Fruit fly (Drosophila melanogaster) whole organism, embryonic: ENCODE measurements around the gene CG43184.

Experiments
- Antp ChIP-seq: fragments of 200-800 bp; sonication (Bioruptor generic); optimal IDR thresholded peaks from 3 replicates; lab custom pipeline; 2016; ENCODE audit warnings: missing biosample characterization, missing genetic modification characterization
- Bgb ChIP-seq: fragments of 200-800 bp; sonication (Bioruptor generic); IDR thresholded peaks from 2 replicates; pipeline ENCODE4 v1.3.6; 2022; ENCODE audit warnings: missing biosample characterization, missing genetic modification characterization; ENCODE audit not compliant: partially characterized antibody
- CG1024 ChIP-seq: fragments of 200-800 bp; sonication (Bioruptor generic); IDR thresholded peaks from 2 replicates; pipeline ENCODE4 v1.3.6; 2022; ENCODE audit warnings: missing biosample characterization, missing genetic modification characterization
- CG11504 ChIP-seq: fragments of 200-800 bp; sonication (Bioruptor generic); optimal IDR thresholded peaks from 3 replicates; lab custom pipeline; 2019; ENCODE audit warnings: missing biosample characterization, mild to moderate bottlenecking, missing genetic modification characterization, moderate library complexity
- CG14667 ChIP-seq: fragments of 200-800 bp; sonication (Bioruptor generic); IDR thresholded peaks from 2 replicates; pipeline ENCODE4 v1.3.6; 2022; ENCODE audit warnings: missing biosample characterization, missing genetic modification characterization
- CG15696 ChIP-seq: fragments of 200-800 bp; sonication (Bioruptor generic); optimal IDR thresholded peaks from 2 replicates; lab custom pipeline; 2019; ENCODE audit warnings: missing biosample characterization, mild to moderate bottlenecking, missing genetic modification characterization, moderate library complexity
- CG17186 ChIP-seq: fragments of 200-800 bp; sonication (Bioruptor generic); optimal IDR thresholded peaks from 3 replicates; lab custom pipeline; 2017; ENCODE audit warnings: missing biosample characterization, missing genetic modification reagents, missing genetic modification characterization
- CG18262 ChIP-seq: fragments of 200-800 bp; optimal IDR thresholded peaks from 3 replicates; lab custom pipeline; 2019; ENCODE audit warnings: missing biosample characterization, mild to moderate bottlenecking, missing genetic modification characterization, moderate library complexity
- CG1832 ChIP-seq: fragments of 200-800 bp; sonication (Bioruptor generic); optimal IDR thresholded peaks from 2 replicates; lab custom pipeline; 2017; ENCODE audit warnings: missing biosample characterization, mild to moderate bottlenecking, missing genetic modification characterization, inconsistent platforms
- CG31365 ChIP-seq: fragments of 200-800 bp; sonication (Bioruptor generic); optimal IDR thresholded peaks from 2 replicates; lab custom pipeline; 2018; ENCODE audit warnings: missing biosample characterization, mild to moderate bottlenecking, missing genetic modification characterization
- CG31388 ChIP-seq: fragments of 200-800 bp; sonication (Bioruptor generic); optimal IDR thresholded peaks from 2 replicates; lab custom pipeline; 2016; ENCODE audit warnings: missing biosample characterization, missing genetic modification characterization
- CG3163 ChIP-seq: fragments of 200-800 bp; sonication (Bioruptor generic); optimal IDR thresholded peaks from 3 replicates; lab custom pipeline; 2016; ENCODE audit warnings: missing biosample characterization, missing genetic modification characterization
- CG32767 ChIP-seq: fragments of 200-800 bp; sonication (Bioruptor generic); IDR thresholded peaks from 2 replicates; pipeline ENCODE4 v1.3.6; 2022; ENCODE audit warnings: missing biosample characterization, missing genetic modification characterization
- CG32772 ChIP-seq: fragments of 200-800 bp; sonication (Bioruptor generic); IDR thresholded peaks from 2 replicates; pipeline ENCODE4 v1.3.6; 2022; ENCODE audit warnings: missing biosample characterization, missing genetic modification characterization
- CG33557 ChIP-seq: fragments of 200-800 bp; sonication (Bioruptor generic); optimal IDR thresholded peaks from 2 replicates; lab custom pipeline; 2019; ENCODE audit warnings: missing biosample characterization, mild to moderate bottlenecking, missing genetic modification characterization, moderate library complexity
- CG42726 ChIP-seq: fragments of 200-800 bp; sonication (Bioruptor generic); IDR thresholded peaks from 2 replicates; pipeline ENCODE4 v1.3.6; 2022; ENCODE audit warnings: missing biosample characterization, missing genetic modification characterization; ENCODE audit not compliant: partially characterized antibody
- CG4328 ChIP-seq: fragments of 200-800 bp; sonication (Bioruptor generic); optimal IDR thresholded peaks from 3 replicates; lab custom pipeline; 2017; ENCODE audit warnings: missing biosample characterization, missing genetic modification reagents, missing genetic modification characterization
- CG4707 ChIP-seq: fragments of 200-800 bp; sonication (Bioruptor generic); optimal IDR thresholded peaks from 2 replicates; lab custom pipeline; 2018; ENCODE audit warnings: missing biosample characterization, mild to moderate bottlenecking, missing genetic modification characterization, moderate library complexity
- CG5953 ChIP-seq: fragments of 200-800 bp; sonication (Bioruptor generic); IDR thresholded peaks from 2 replicates; pipeline ENCODE4 v1.3.6; 2022; ENCODE audit warnings: missing biosample characterization, missing genetic modification characterization
- CG7372 ChIP-seq: fragments of 200-800 bp; sonication (Bioruptor generic); IDR thresholded peaks from 2 replicates; pipeline ENCODE4 v1.3.6; 2022; ENCODE audit warnings: missing biosample characterization, missing genetic modification characterization
- CTCF ChIP-seq: fragments of 200-800 bp; sonication (Bioruptor generic); optimal IDR thresholded peaks from 2 replicates; lab custom pipeline; 2017; ENCODE audit warnings: missing biosample characterization, mild to moderate bottlenecking, missing genetic modification characterization, moderate library complexity
- D19A ChIP-seq: fragments of 200-800 bp; optimal IDR thresholded peaks from 3 replicates; lab custom pipeline; 2019; ENCODE audit warnings: missing biosample characterization, mild to moderate bottlenecking, missing genetic modification characterization, moderate library complexity
- H2.0 ChIP-seq: fragments of 200-800 bp; sonication (Bioruptor generic); IDR thresholded peaks from 2 replicates; pipeline ENCODE4 v1.3.6; 2022; ENCODE audit warnings: missing biosample characterization, missing genetic modification characterization
- Hand ChIP-seq: fragments of 200-800 bp; sonication (Bioruptor generic); optimal IDR thresholded peaks from 2 replicates; lab custom pipeline; 2017; ENCODE audit warnings: mild to moderate bottlenecking, missing biosample characterization, missing genetic modification reagents, missing genetic modification characterization
- MBD-R2 ChIP-seq: fragments of 200-800 bp; sonication (Bioruptor generic); IDR thresholded peaks from 2 replicates; pipeline ENCODE4 v1.3.6; 2022; ENCODE audit warnings: missing biosample characterization, missing genetic modification characterization
- Mrtf ChIP-seq: fragments of 200-800 bp; sonication (Bioruptor generic); IDR thresholded peaks from 3 replicates; pipeline ENCODE4 v1.3.6; 2022; ENCODE audit warnings: missing biosample characterization, missing genetic modification characterization
- Opbp ChIP-seq: fragments of 200-800 bp; sonication (Bioruptor generic); IDR thresholded peaks from 3 replicates; pipeline ENCODE4 v1.3.6; 2022; ENCODE audit warnings: missing biosample characterization, missing genetic modification characterization; ENCODE audit not compliant: partially characterized antibody
- Ptx1 ChIP-seq: fragments of 200-800 bp; sonication (Bioruptor generic); IDR thresholded peaks from 2 replicates; pipeline ENCODE4 v1.3.6; 2022; ENCODE audit warnings: missing biosample characterization, missing genetic modification characterization
- Rx ChIP-seq: fragments of 200-800 bp; sonication (Bioruptor generic); IDR thresholded peaks from 2 replicates; pipeline ENCODE4 v1.3.6; 2022; ENCODE audit warnings: missing biosample characterization, missing genetic modification characterization
- Trl ChIP-seq, 3 experiments: fragments of >200 bp in 2 of 3; fragments of 200-800 bp in 1 of 3; sonication (Bioruptor generic) in 1 of 3; optimal IDR thresholded peaks; 2 replicates in 1 of 3; 3 replicates in 2 of 3; lab custom pipeline; 2016 to 2017; ENCODE audit warnings: missing biosample characterization in 1 of 3, missing genetic modification characterization in 1 of 3
- ab ChIP-seq: fragments of 200-800 bp; sonication (Bioruptor generic); optimal IDR thresholded peaks from 2 replicates; lab custom pipeline; 2016; ENCODE audit warnings: missing biosample characterization, missing genetic modification characterization
- aop ChIP-seq: fragments of 200-800 bp; sonication (Bioruptor generic); IDR thresholded peaks from 2 replicates; pipeline ENCODE4 v1.3.6; 2022; ENCODE audit warnings: missing biosample characterization, missing genetic modification characterization
- chif ChIP-seq, 2 experiments: fragments of 200-800 bp; sonication (Bioruptor generic); optimal IDR thresholded peaks; 3 replicates each; lab custom pipeline; 2016; ENCODE audit warnings: missing biosample characterization in 2 of 2, missing genetic modification characterization in 2 of 2
- dmrt11E ChIP-seq: fragments of 200-800 bp; sonication (Bioruptor generic); optimal IDR thresholded peaks from 3 replicates; lab custom pipeline; 2018; ENCODE audit warnings: missing biosample characterization, mild to moderate bottlenecking, missing genetic modification characterization, moderate library complexity
- dysf ChIP-seq: fragments of 200-800 bp; sonication (Bioruptor generic); IDR thresholded peaks from 3 replicates; pipeline ENCODE4 v1.3.6; 2022; ENCODE audit warnings: missing biosample characterization, missing genetic modification characterization
- emc ChIP-seq: fragments of 200-800 bp; sonication (Bioruptor generic); optimal IDR thresholded peaks from 2 replicates; lab custom pipeline; 2016; ENCODE audit warnings: missing biosample characterization, missing genetic modification characterization
- fd96Cb ChIP-seq: fragments of 200-800 bp; sonication (Bioruptor generic); optimal IDR thresholded peaks from 2 replicates; lab custom pipeline; 2018; ENCODE audit warnings: missing biosample characterization, mild to moderate bottlenecking, missing genetic modification characterization, moderate library complexity
- hbn ChIP-seq: fragments of 200-800 bp; sonication (Bioruptor generic); IDR thresholded peaks from 2 replicates; pipeline ENCODE4 v1.3.6; 2022; ENCODE audit warnings: missing biosample characterization, missing genetic modification characterization; ENCODE audit not compliant: partially characterized antibody
- pzg ChIP-seq: fragments of 200-800 bp; sonication (Bioruptor generic); optimal IDR thresholded peaks from 3 replicates; lab custom pipeline; 2018; ENCODE audit warnings: missing biosample characterization, mild to moderate bottlenecking, missing genetic modification characterization, moderate library complexity
- slou ChIP-seq: fragments of 200-800 bp; sonication (Bioruptor generic); optimal IDR thresholded peaks from 3 replicates; lab custom pipeline; 2016; ENCODE audit warnings: missing biosample characterization, missing genetic modification characterization
- ssp ChIP-seq: fragments of 200-800 bp; sonication (Bioruptor generic); IDR thresholded peaks from 2 replicates; pipeline ENCODE4 v1.3.6; 2022; ENCODE audit warnings: missing biosample characterization, missing genetic modification characterization
- vnd ChIP-seq: fragments of 200-800 bp; sonication (Bioruptor generic); IDR thresholded peaks from 3 replicates; pipeline ENCODE4 v1.3.6; 2022; ENCODE audit warnings: missing biosample characterization, missing genetic modification characterization; ENCODE audit not compliant: partially characterized antibody
- vvl ChIP-seq: fragments of 200-800 bp; sonication (Bioruptor generic); IDR thresholded peaks from 2 replicates; pipeline ENCODE4 v1.3.6; 2022; ENCODE audit warnings: missing biosample characterization, missing genetic modification characterization
- zen ChIP-seq: fragments of 200-800 bp; sonication (Bioruptor generic); optimal IDR thresholded peaks from 3 replicates; lab custom pipeline; 2018; ENCODE audit warnings: missing biosample characterization, mild to moderate bottlenecking, missing genetic modification characterization, moderate library complexity

CG43184 gene

dm6 chr3L:13842140-13842539, 4.6 kb downstream of the CG43184 start, which contains the start of gene CG8757:
Gene CG8757 (minus strand): TSS chr3L:13842240.
- no peak for TF ChIP-seq Antp (GFP tag; lab: Kevin White, UChicago)
- TF ChIP-seq fd96Cb, result no peak
- no peak for TF ChIP-seq CG33557 (GFP tag; lab: Kevin White, UChicago)

dm6 chr3L:13842917-13843316, 5.4 kb downstream of the CG43184 start, which contains the start of gene CG8750:
Gene CG8750 (minus strand): TSS chr3L:13843017.
- TF ChIP-seq D19A (peak; percentile 48), CG4707 (GFP tag; lab: Kevin White, UChicago) (no peak)

- TF ChIP-seq CG32767, result no peak
- TF ChIP-seq Trl (optimal IDR thresholded peaks at IDR 0.05; lab: Kevin White, UChicago), result peak in 1 of 2 experiments; percentile 0
- no peak for TF ChIP-seq Trl (GFP tag; optimal IDR thresholded peaks at IDR 0.05; lab: Kevin White, UChicago)
Observed at dm6 chr3L:13843356-13843755, 5.8 kb downstream of the CG43184 start, which contains the start of gene Tsp68C. Gene Tsp68C (plus strand): TSS chr3L:13843656.

dm6 chr3L:13845292-13845691, 7.7 kb downstream of the CG43184 start:
- peak; percentile 72 for TF ChIP-seq Opbp
- peak; percentile 63 for TF ChIP-seq CG11504 (tag; lab: Kevin White, UChicago)
- TF ChIP-seq H2.0 (GFP tag; lab: Robert Waterston, UW), result peak; percentile 43; the same call in 1 of the 2 replicates
- TF ChIP-seq CG1832, result no peak
- TF ChIP-seq ssp (GFP tag; lab: Robert Waterston, UW), result peak; percentile 40; the same call in 1 of the 2 replicates
- peak; percentile 42; the same call in 2 of the 3 replicates for TF ChIP-seq vnd (GFP tag; lab: Robert Waterston, UW)
- TF ChIP-seq CG4328 (GFP tag; lab: Kevin White, UChicago), result no peak
- TF ChIP-seq chif (GFP tag; optimal IDR thresholded peaks at IDR 0.05; lab: Kevin White, UChicago), result peak; percentile 7 to 55
- no peak for TF ChIP-seq Hand (GFP tag; lab: Kevin White, UChicago)
- peak; percentile 96 for TF ChIP-seq CTCF
- peak; percentile 30 for TF ChIP-seq CG3163 (GFP tag; lab: Kevin White, UChicago)
- TF ChIP-seq MBD-R2, result no peak
- no peak for TF ChIP-seq CG18262 (tag; lab: Kevin White, UChicago)
- TF ChIP-seq dmrt11E (tag; lab: Kevin White, UChicago), result peak; percentile 27
- TF ChIP-seq CG42726 (GFP tag; lab: Robert Waterston, UW), result peak; percentile 79
- 0 out of 2 replicates have a peak, but pooled peaks have one; percentile 15 for TF ChIP-seq CG1024
- TF ChIP-seq Ptx1 (GFP tag; lab: Robert Waterston, UW), result peak; percentile 67
- 0 out of 2 replicates have a peak, but pooled peaks have one; percentile 31 for TF ChIP-seq CG7372 (GFP tag; lab: Robert Waterston, UW)
- peak; percentile 70; the same call in 2 of the 3 replicates for TF ChIP-seq Mrtf (GFP tag; lab: Robert Waterston, UW)
- TF ChIP-seq CG31365 (tag; lab: Kevin White, UChicago), result peak; percentile 98
- TF ChIP-seq aop (GFP tag; lab: Robert Waterston, UW), result no peak
- no peak for TF ChIP-seq ab (GFP tag; lab: Kevin White, UChicago)
- TF ChIP-seq CG31388 (GFP tag; lab: Kevin White, UChicago), result no peak
- peak; percentile 50; the same call in 1 of the 2 replicates for TF ChIP-seq CG32772 (GFP tag; lab: Robert Waterston, UW)
- peak; percentile 21; the same call in 1 of the 2 replicates for TF ChIP-seq vvl
- TF ChIP-seq pzg, result peak; percentile 37
- TF ChIP-seq CG5953 (GFP tag; lab: Robert Waterston, UW), result no peak
- TF ChIP-seq CG14667 (GFP tag; lab: Robert Waterston, UW), result peak; percentile 29; the same call in 1 of the 2 replicates
- TF ChIP-seq dysf (GFP tag; lab: Robert Waterston, UW), result peak; percentile 50; the same call in 1 of the 3 replicates
- peak; percentile 67 for TF ChIP-seq Bgb (GFP tag; lab: Robert Waterston, UW)
- no peak for TF ChIP-seq emc (GFP tag; lab: Kevin White, UChicago)
- TF ChIP-seq slou (GFP tag; lab: Kevin White, UChicago), result peak; percentile 12
- TF ChIP-seq Rx (GFP tag; lab: Robert Waterston, UW), result 0 out of 2 replicates have a peak, but pooled peaks have one; percentile 26
- peak; percentile 6 for TF ChIP-seq CG15696 (tag; lab: Kevin White, UChicago)
- TF ChIP-seq zen, result peak; percentile 29
- TF ChIP-seq hbn (GFP tag; lab: Robert Waterston, UW), result peak; percentile 23; the same call in 1 of the 2 replicates
- TF ChIP-seq CG17186 (GFP tag; lab: Kevin White, UChicago), result no peak
